ENCODE assay signal across 3 fruit fly cellular contexts in genomic region chr4:1231648-1232286, dm6.
A peak's percentile ranks its signal among the peaks of the same experiment; 100 is the strongest.
TF ChIP-seq lines count a peak whose summit lies in the region.

No protein-coding gene starts in this region.

- TF ChIP-seq CTCF in whole organism, embryonic (GFP tag; optimal IDR thresholded peaks at IDR 0.05; lab: Kevin White, UChicago): no peak

TF ChIP-seq in whole organism, adult, 20 proteins besides CTCF, POLR2A, EP300 and RAD21:
- TF ChIP-seq CG12768 (GFP tag; optimal IDR thresholded peaks at IDR 0.05; lab: Kevin White, UChicago) (no peak), kay (GFP tag; lab: Kevin White, UChicago; ENCODE audit: borderline replicate concordance) (peak; percentile 69)

TF ChIP-seq in whole organism, embryonic, 481 proteins besides CTCF, POLR2A, EP300 and RAD21:
- peak; percentile 54; the same call in 2 of the 3 replicates for TF ChIP-seq row (GFP tag; IDR thresholded peaks at IDR 0.05; lab: Robert Waterston, UW)
- no peak for TF ChIP-seq otp (GFP tag; IDR thresholded peaks at IDR 0.05; lab: Robert Waterston, UW)
- TF ChIP-seq Side (GFP tag; optimal IDR thresholded peaks at IDR 0.05; lab: Kevin White, UChicago): no peak
- TF ChIP-seq Ets97D (GFP tag; optimal IDR thresholded peaks at IDR 0.05; lab: Kevin White, UChicago): peak; percentile 47
- TF ChIP-seq ham (GFP tag; IDR thresholded peaks at IDR 0.05; lab: Robert Waterston, UW): no peak
- peak; percentile 11 for TF ChIP-seq phol (tag; optimal IDR thresholded peaks at IDR 0.05; lab: Kevin White, UChicago)
- TF ChIP-seq CG7357 (GFP tag; IDR thresholded peaks at IDR 0.05; lab: Robert Waterston, UW): 0 out of 3 replicates have a peak, but pooled peaks have one; percentile 40
- TF ChIP-seq CG8924 (tag; optimal IDR thresholded peaks at IDR 0.05; lab: Kevin White, UChicago): peak; percentile 25
- TF ChIP-seq Doc3 (GFP tag; IDR thresholded peaks at IDR 0.05; lab: Robert Waterston, UW; ENCODE audit: partially characterized antibody): 0 out of 3 replicates have a peak, but pooled peaks have one; percentile 29
- TF ChIP-seq unpg (GFP tag; optimal IDR thresholded peaks at IDR 0.05; lab: Kevin White, UChicago): peak; percentile 7
- TF ChIP-seq sens (GFP tag; lab: Kevin White, UChicago): peak; percentile 67
- peak; percentile 88 for TF ChIP-seq CG1603 (tag; optimal IDR thresholded peaks at IDR 0.05; lab: Kevin White, UChicago)
- TF ChIP-seq CG7963 (GFP tag; IDR thresholded peaks at IDR 0.05; lab: Robert Waterston, UW; ENCODE audit: partially characterized antibody): no peak
- peak; percentile 23 for TF ChIP-seq CG4617 (GFP tag; optimal IDR thresholded peaks at IDR 0.05; lab: Kevin White, UChicago; ENCODE audit: borderline replicate concordance)
- peak; percentile 1 for TF ChIP-seq CG2120 (GFP tag; optimal IDR thresholded peaks at IDR 0.05; lab: Kevin White, UChicago)
- TF ChIP-seq BEAF-32 (GFP tag; optimal IDR thresholded peaks at IDR 0.05; lab: Kevin White, UChicago): peak; percentile 67
- TF ChIP-seq Sry-δ (GFP tag; optimal IDR thresholded peaks at IDR 0.05; lab: Kevin White, UChicago): peak; percentile 66
- TF ChIP-seq sr (GFP tag; IDR thresholded peaks at IDR 0.05; lab: Robert Waterston, UW): no peak
- peak; percentile 18 for TF ChIP-seq pfk (GFP tag; optimal IDR thresholded peaks at IDR 0.05; lab: Kevin White, UChicago)
- TF ChIP-seq pzg (GFP tag; optimal IDR thresholded peaks at IDR 0.05; lab: Kevin White, UChicago): peak; percentile 24
- no peak for TF ChIP-seq CkIIα-i1 (GFP tag; IDR thresholded peaks at IDR 0.05; lab: Robert Waterston, UW)
- TF ChIP-seq gfzf (GFP tag; optimal IDR thresholded peaks at IDR 0.05; lab: Kevin White, UChicago): peak; percentile 20
- peak; percentile 84 for TF ChIP-seq CG1024 (GFP tag; IDR thresholded peaks at IDR 0.05; lab: Robert Waterston, UW)
- TF ChIP-seq CG13894 (tag; optimal IDR thresholded peaks at IDR 0.05; lab: Kevin White, UChicago): no peak
- TF ChIP-seq CG17802 (tag; optimal IDR thresholded peaks at IDR 0.05; lab: Kevin White, UChicago): peak; percentile 94
- TF ChIP-seq Scr (GFP tag; IDR thresholded peaks at IDR 0.05; lab: Robert Waterston, UW; ENCODE audit: partially characterized antibody): peak; percentile 63
- TF ChIP-seq Ada2b (GFP tag; IDR thresholded peaks at IDR 0.05; lab: Robert Waterston, UW): no peak
- peak; percentile 49 for TF ChIP-seq MESR4 (GFP tag; optimal IDR thresholded peaks at IDR 0.05; lab: Kevin White, UChicago)
- peak; percentile 20 for TF ChIP-seq her (GFP tag; optimal IDR thresholded peaks at IDR 0.05; lab: Kevin White, UChicago)
- peak; percentile 23 for TF ChIP-seq trem (tag; optimal IDR thresholded peaks at IDR 0.05; lab: Kevin White, UChicago)
- TF ChIP-seq ssp (GFP tag; IDR thresholded peaks at IDR 0.05; lab: Robert Waterston, UW): peak; percentile 80
- no peak for TF ChIP-seq CG14441 (GFP tag; IDR thresholded peaks at IDR 0.05; lab: Robert Waterston, UW)
- TF ChIP-seq Dll (GFP tag; IDR thresholded peaks at IDR 0.05; lab: Robert Waterston, UW; ENCODE audit: partially characterized antibody): peak; percentile 44; the same call in 2 of the 4 replicates
- TF ChIP-seq lab (GFP tag; optimal IDR thresholded peaks at IDR 0.05; lab: Kevin White, UChicago): no peak
- peak; percentile 57 for TF ChIP-seq onecut (GFP tag; IDR thresholded peaks at IDR 0.05; lab: Robert Waterston, UW)
- TF ChIP-seq CG11723 (GFP tag; optimal IDR thresholded peaks at IDR 0.05; lab: Kevin White, UChicago): peak; percentile 14
- peak; percentile 24; the same call in 1 of the 2 replicates for TF ChIP-seq bbx (GFP tag; IDR thresholded peaks at IDR 0.05; lab: Robert Waterston, UW; ENCODE audit: partially characterized antibody)
- TF ChIP-seq CG30020 (tag; optimal IDR thresholded peaks at IDR 0.05; lab: Kevin White, UChicago): peak; percentile 96

TF ChIP-seq in whole organism, prepupa, 60 proteins besides CTCF, POLR2A, EP300 and RAD21:
- no peak for TF ChIP-seq Hr38 (GFP tag; optimal IDR thresholded peaks at IDR 0.05; lab: Kevin White, UChicago)
- TF ChIP-seq CG8319 (GFP tag; optimal IDR thresholded peaks at IDR 0.05; lab: Kevin White, UChicago): peak; percentile 17
- no peak for TF ChIP-seq CG31627 (GFP tag; optimal IDR thresholded peaks at IDR 0.05; lab: Kevin White, UChicago)
- no peak for TF ChIP-seq CG11294 (GFP tag; IDR thresholded peaks at IDR 0.05; lab: Robert Waterston, UW)
- TF ChIP-seq lz (GFP tag; optimal IDR thresholded peaks at IDR 0.05; lab: Kevin White, UChicago): no peak
- no peak for TF ChIP-seq Hr39 (GFP tag; optimal IDR thresholded peaks at IDR 0.05; lab: Kevin White, UChicago)
- TF ChIP-seq eg (GFP tag; IDR thresholded peaks at IDR 0.05; lab: Robert Waterston, UW): no peak
- TF ChIP-seq Eip78C (GFP tag; lab: Kevin White, UChicago): peak; percentile 32
- TF ChIP-seq svp (GFP tag; lab: Kevin White, UChicago): no peak
- no peak for TF ChIP-seq CG4318 (GFP tag; optimal IDR thresholded peaks at IDR 0.05; lab: Kevin White, UChicago)
